Fruit fly (Drosophila melanogaster) whole organism, embryonic: ENCODE measurements around the gene CG1703.

ENCODE experiments used
- CG11456 ChIP-seq: fragments of 200-800 bp; sonication (Bioruptor generic); IDR thresholded peaks from 3 replicates; pipeline ENCODE4 v1.3.6; 2022; ENCODE audit warnings: missing biosample characterization, missing genetic modification characterization
- CG14441 ChIP-seq: fragments of 200-800 bp; sonication (Bioruptor generic); IDR thresholded peaks from 2 replicates; pipeline ENCODE4 v1.3.6; 2022; ENCODE audit warnings: missing biosample characterization, missing genetic modification characterization
- Dad ChIP-seq: fragments of 200-800 bp; sonication (Bioruptor generic); optimal IDR thresholded peaks from 3 replicates; lab custom pipeline; 2016; ENCODE audit warnings: missing biosample characterization, missing genetic modification characterization
- Dref ChIP-seq: fragments of 200-800 bp; sonication (Bioruptor generic); IDR thresholded peaks from 2 replicates; pipeline ENCODE4 v1.3.6; 2022; ENCODE audit warnings: missing biosample characterization, missing genetic modification characterization
- Sin3A ChIP-seq: fragments of >200 bp; optimal IDR thresholded peaks from 2 replicates; lab custom pipeline; 2018
- Sox100B ChIP-seq: fragments of 200-800 bp; sonication (Bioruptor generic); optimal IDR thresholded peaks from 3 replicates; lab custom pipeline; 2018; ENCODE audit warnings: missing biosample characterization, mild to moderate bottlenecking, missing genetic modification characterization
- Sry-δ ChIP-seq: fragments of 200-800 bp; sonication (Bioruptor generic); optimal IDR thresholded peaks from 2 replicates; lab custom pipeline; 2016; ENCODE audit warnings: missing biosample characterization, missing genetic modification characterization
- exex ChIP-seq: fragments of 200-800 bp; sonication (Bioruptor generic); optimal IDR thresholded peaks from 4 replicates; lab custom pipeline; 2018; ENCODE audit warnings: missing biosample characterization, mild to moderate bottlenecking, missing genetic modification characterization, moderate library complexity
- vnd ChIP-seq: fragments of 200-800 bp; sonication (Bioruptor generic); IDR thresholded peaks from 3 replicates; pipeline ENCODE4 v1.3.6; 2022; ENCODE audit warnings: missing biosample characterization, missing genetic modification characterization; ENCODE audit not compliant: partially characterized antibody
- zf30C ChIP-seq: fragments of 200-800 bp; sonication (Bioruptor generic); optimal IDR thresholded peaks from 3 replicates; lab custom pipeline; 2018; ENCODE audit warnings: missing biosample characterization, mild to moderate bottlenecking, missing genetic modification characterization

DNA sequence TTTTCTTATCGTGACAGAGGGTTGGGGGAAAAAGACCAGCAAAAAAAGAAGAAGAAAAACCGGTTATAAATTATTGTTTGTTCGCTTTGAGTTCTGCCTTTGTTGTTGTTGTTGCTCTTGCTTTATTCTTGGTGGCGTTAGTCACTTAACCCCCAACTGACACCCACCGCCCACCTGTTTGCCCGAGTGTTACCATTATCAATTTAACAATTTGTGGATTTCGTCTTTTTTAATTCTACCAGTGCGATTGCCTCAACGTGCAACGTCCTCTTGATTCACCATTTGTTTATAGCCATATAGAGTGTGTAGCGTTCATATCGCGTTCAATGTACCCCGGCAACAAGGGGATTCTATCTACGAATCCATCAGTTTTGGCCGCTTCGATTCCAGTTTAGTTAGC is 10.3 kb upstream of the CG1703 start:
- TF ChIP-seq Sin3A (lab: Kevin White, UChicago) (no peak), zf30C (GFP tag; lab: Kevin White, UChicago) (no peak), Dad (no peak), CG14441 (GFP tag; lab: Robert Waterston, UW) (no peak), Sry-δ (no peak), vnd (GFP tag; lab: Robert Waterston, UW) (no peak), Dref (GFP tag; lab: Robert Waterston, UW) (no peak), CG11456 (GFP tag; lab: Robert Waterston, UW) (no peak), exex (tag; lab: Kevin White, UChicago) (no peak), Sox100B (GFP tag; lab: Kevin White, UChicago) (no peak)
